Worm (Caenorhabditis elegans) whole organism, L2 larva: ENCODE data around the gene C55A6.6.

ENCODE experiments used
- ama-1 ChIP-seq: fragments of 150-350 bp; optimal IDR thresholded peaks from 2 replicates; lab custom pipeline; 2018; ENCODE audit warnings: inconsistent platforms
- ceh-82 ChIP-seq: fragments of 150-350 bp; optimal IDR thresholded peaks from 2 replicates; lab custom pipeline; 2014; ENCODE audit warnings: missing biosample characterization, missing genetic modification characterization
- fos-1 ChIP-seq: fragments of 150-350 bp; optimal IDR thresholded peaks from 2 replicates; lab custom pipeline; 2014; ENCODE audit warnings: missing biosample characterization, missing genetic modification characterization
- nhr-77 ChIP-seq: fragments of 150-350 bp; optimal IDR thresholded peaks from 2 replicates; lab custom pipeline; 2014; ENCODE audit warnings: missing biosample characterization, missing genetic modification characterization
- snpc-4 ChIP-seq: fragments of 150-350 bp; optimal IDR thresholded peaks from 2 replicates; lab custom pipeline; 2014; ENCODE audit warnings: missing biosample characterization, missing genetic modification characterization
- unc-39 ChIP-seq: fragments of 150-350 bp; optimal IDR thresholded peaks from 2 replicates; lab custom pipeline; 2014; ENCODE audit warnings: missing biosample characterization, missing genetic modification characterization
- zag-1 ChIP-seq: fragments of 150-350 bp; optimal IDR thresholded peaks from 2 replicates; lab custom pipeline; 2014; ENCODE audit warnings: missing biosample characterization, missing genetic modification characterization

- TF ChIP-seq ceh-82 (tag; lab: Kevin White, UChicago) (no peak), fos-1 (tag; lab: Kevin White, UChicago) (no peak), nhr-77 (tag; lab: Kevin White, UChicago) (no peak), unc-39 (tag; lab: Kevin White, UChicago) (no peak), zag-1 (tag; lab: Kevin White, UChicago) (no peak), snpc-4 (tag; lab: Kevin White, UChicago) (no peak), ama-1 (no peak)
Measured at ce11 chrV:11539502-11539901, 25.0 kb upstream of the C55A6.6 start.
